Fruit fly (Drosophila melanogaster): ENCODE data around the gene Peritrophin-15a.
A peak's percentile ranks its signal among the peaks of the same experiment; 100 is the strongest.

Peritrophin-15a gene

dm6 chr2L:8423460-8424089 is 27.7 kb upstream of the Peritrophin-15a start (continued):
- no peak for TF ChIP-seq CG6854 (GFP tag; optimal IDR thresholded peaks at IDR 0.05)
- no peak for TF ChIP-seq CG32006 (GFP tag; optimal IDR thresholded peaks at IDR 0.05)
- TF ChIP-seq Lpt (GFP tag; optimal IDR thresholded peaks at IDR 0.05), result no peak
- TF ChIP-seq CG34406 (GFP tag; optimal IDR thresholded peaks at IDR 0.05), result no peak
- TF ChIP-seq Ets96B (tag; optimal IDR thresholded peaks at IDR 0.05), result peak; percentile 20
- no peak for TF ChIP-seq salr (GFP tag; optimal IDR thresholded peaks at IDR 0.05)
- no peak for TF ChIP-seq CG9139 (GFP tag; optimal IDR thresholded peaks at IDR 0.05)
- no peak for TF ChIP-seq CG6792 (GFP tag; optimal IDR thresholded peaks at IDR 0.05)
- no peak for TF ChIP-seq eg (GFP tag; IDR thresholded peaks at IDR 0.05)
- TF ChIP-seq Sox15 (GFP tag; optimal IDR thresholded peaks at IDR 0.05), result no peak
- TF ChIP-seq Eip75B (GFP tag; optimal IDR thresholded peaks at IDR 0.05), result no peak
- TF ChIP-seq acj6 (GFP tag; optimal IDR thresholded peaks at IDR 0.05), result peak; percentile 6
- no peak for TF ChIP-seq CG6276 (GFP tag; optimal IDR thresholded peaks at IDR 0.05)
- no peak for TF ChIP-seq CG11294 (GFP tag; IDR thresholded peaks at IDR 0.05)

dm6 chr2L:8423047-8423446 is 27.2 kb upstream of the Peritrophin-15a start:
- TF ChIP-seq CG1621 (tag; optimal IDR thresholded peaks at IDR 0.05), result no peak
- TF ChIP-seq dsx (GFP tag; optimal IDR thresholded peaks at IDR 0.05; ENCODE audit: poor library complexity, severe bottlenecking), result peak; percentile 46
- TF ChIP-seq Gug (GFP tag; IDR thresholded peaks at IDR 0.05), result no peak
- TF ChIP-seq fd85E (GFP tag; optimal IDR thresholded peaks at IDR 0.05), result no peak
- no peak for TF ChIP-seq Lpt (GFP tag; optimal IDR thresholded peaks at IDR 0.05)
- TF ChIP-seq CG10631 (GFP tag; optimal IDR thresholded peaks at IDR 0.05), result no peak
- TF ChIP-seq Eip78C (GFP tag), result peak; percentile 49
- no peak for TF ChIP-seq CG7368 (GFP tag; optimal IDR thresholded peaks at IDR 0.05)

dm6 chr2L:8421717-8422116 is 25.8 kb upstream of the Peritrophin-15a start:
- TF ChIP-seq OdsH (GFP tag; optimal IDR thresholded peaks at IDR 0.05), result no peak
- no peak for TF ChIP-seq eg (GFP tag; IDR thresholded peaks at IDR 0.05)
- no peak for TF ChIP-seq CG8119 (GFP tag; IDR thresholded peaks at IDR 0.05)
- no peak for TF ChIP-seq Ets96B (tag; optimal IDR thresholded peaks at IDR 0.05)
- no peak for TF ChIP-seq dac (GFP tag; optimal IDR thresholded peaks at IDR 0.05)
- TF ChIP-seq CG8632 (GFP tag; optimal IDR thresholded peaks at IDR 0.05), result no peak
- TF ChIP-seq CG4318 (GFP tag; optimal IDR thresholded peaks at IDR 0.05), result no peak
- TF ChIP-seq CG6276 (GFP tag; optimal IDR thresholded peaks at IDR 0.05), result no peak
- TF ChIP-seq Sox14 (GFP tag; optimal IDR thresholded peaks at IDR 0.05), result no peak
- TF ChIP-seq svp (GFP tag), result no peak
- no peak for TF ChIP-seq fd59A (GFP tag; optimal IDR thresholded peaks at IDR 0.05)
- TF ChIP-seq Ets21C (GFP tag; optimal IDR thresholded peaks at IDR 0.05), result no peak
- no peak for TF ChIP-seq cyc (GFP tag; optimal IDR thresholded peaks at IDR 0.05)
- no peak for TF ChIP-seq CG7368 (GFP tag; optimal IDR thresholded peaks at IDR 0.05)
- TF ChIP-seq CG6163 (GFP tag; IDR thresholded peaks at IDR 0.05), result no peak
- TF ChIP-seq CG32006 (GFP tag; optimal IDR thresholded peaks at IDR 0.05), result no peak
- no peak for TF ChIP-seq Hr4 (GFP tag; optimal IDR thresholded peaks at IDR 0.05)
- TF ChIP-seq CG11762 (GFP tag; optimal IDR thresholded peaks at IDR 0.05; ENCODE audit: insufficient read depth), result no peak
- no peak for TF ChIP-seq Hr38 (GFP tag; optimal IDR thresholded peaks at IDR 0.05)
- TF ChIP-seq CG11902 (GFP tag; optimal IDR thresholded peaks at IDR 0.05), result no peak

- TF ChIP-seq Hr38 (GFP tag; optimal IDR thresholded peaks at IDR 0.05), result no peak
- peak; percentile 37 for TF ChIP-seq Ets96B (tag; optimal IDR thresholded peaks at IDR 0.05)
- TF ChIP-seq fd59A (GFP tag; optimal IDR thresholded peaks at IDR 0.05), result peak; percentile 9
- TF ChIP-seq Hr4 (GFP tag; optimal IDR thresholded peaks at IDR 0.05), result peak; percentile 35
- peak; percentile 72 for TF ChIP-seq svp (GFP tag)
- TF ChIP-seq CG32006 (GFP tag; optimal IDR thresholded peaks at IDR 0.05), result peak; percentile 63
- TF ChIP-seq CG3032 (tag; optimal IDR thresholded peaks at IDR 0.05), result peak; percentile 27
- no peak for TF ChIP-seq Blimp-1 (GFP tag; optimal IDR thresholded peaks at IDR 0.05)
- no peak for TF ChIP-seq fd85E (GFP tag; optimal IDR thresholded peaks at IDR 0.05)
- peak; percentile 15 for TF ChIP-seq Eip75B (GFP tag; optimal IDR thresholded peaks at IDR 0.05)
- TF ChIP-seq spab (GFP tag; optimal IDR thresholded peaks at IDR 0.05), result peak; percentile 40
- peak; percentile 29 for TF ChIP-seq CG8632 (GFP tag; optimal IDR thresholded peaks at IDR 0.05)
- TF ChIP-seq topi (GFP tag; optimal IDR thresholded peaks at IDR 0.05), result no peak
- peak; percentile 7; the same call in 1 of the 3 replicates for TF ChIP-seq eg (GFP tag; IDR thresholded peaks at IDR 0.05)
- no peak for TF ChIP-seq CG6854 (GFP tag; optimal IDR thresholded peaks at IDR 0.05)
- peak; percentile 46 for TF ChIP-seq CG1621 (tag; optimal IDR thresholded peaks at IDR 0.05)
- peak; percentile 14 for TF ChIP-seq acj6 (GFP tag; optimal IDR thresholded peaks at IDR 0.05)
- peak; percentile 17 for TF ChIP-seq pdm3 (GFP tag; optimal IDR thresholded peaks at IDR 0.05)
- peak; percentile 2 for TF ChIP-seq CG31627 (GFP tag; optimal IDR thresholded peaks at IDR 0.05)
- TF ChIP-seq CG11902 (GFP tag; optimal IDR thresholded peaks at IDR 0.05), result no peak
- TF ChIP-seq OdsH (GFP tag; optimal IDR thresholded peaks at IDR 0.05), result peak; percentile 44
- peak; percentile 9 for TF ChIP-seq CG3919 (GFP tag; optimal IDR thresholded peaks at IDR 0.05)
Observed at dm6 chr2L:8420259-8420930, 24.5 kb upstream of the Peritrophin-15a start.

Measured in whole organism, prepupa.